Fruit fly (Drosophila melanogaster): ENCODE measurements around the gene CG7214.

DNA sequence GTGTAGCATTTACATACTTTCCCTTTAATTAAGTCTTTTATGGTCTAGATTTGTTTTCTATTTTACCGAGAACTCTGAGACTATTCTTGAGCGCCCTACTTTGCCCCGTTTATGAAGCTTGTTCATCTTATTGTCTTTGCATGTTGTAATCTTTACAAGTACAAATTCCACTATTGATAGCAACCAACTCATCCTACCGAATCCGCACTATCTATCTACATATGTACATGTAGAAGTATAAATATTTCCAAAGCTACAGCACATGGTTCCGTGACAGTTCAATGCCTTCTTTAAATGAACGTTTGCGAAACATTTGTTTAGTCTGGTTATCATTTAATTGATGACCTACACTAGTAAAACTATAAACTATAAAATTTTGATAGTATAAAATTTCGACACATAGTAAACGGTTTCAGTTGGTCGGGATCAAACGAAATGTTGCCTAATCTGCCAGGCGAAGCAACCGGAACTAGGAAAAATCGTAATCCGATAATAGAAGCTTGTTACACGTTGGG, 44.4 kb upstream of the CG7214 start:
- TF ChIP-seq psq (optimal IDR thresholded peaks at IDR 0.05) (no peak), insv (optimal IDR thresholded peaks at IDR 0.05) (no peak), Myc (optimal IDR thresholded peaks at IDR 0.05) (no peak)
